Fruit fly (Drosophila melanogaster) whole organism, adult: Measurements from ENCODE around the gene CG10338.

ENCODE experiments used
- CG11617 ChIP-seq: fragments of 200-800 bp; sonication (Bioruptor generic); optimal IDR thresholded peaks from 2 replicates; lab custom pipeline; 2017; ENCODE audit warnings: mild to moderate bottlenecking, missing biosample characterization, missing genetic modification reagents, missing genetic modification characterization
- CG12768 ChIP-seq: fragments of 200-800 bp; sonication (Bioruptor generic); optimal IDR thresholded peaks from 2 replicates; lab custom pipeline; 2017; ENCODE audit warnings: missing biosample characterization, missing genetic modification characterization, mild to moderate bottlenecking, moderate library complexity, missing genetic modification reagents
- CG14711 ChIP-seq: fragments of 200-800 bp; sonication (Bioruptor generic); optimal IDR thresholded peaks from 2 replicates; lab custom pipeline; 2018; ENCODE audit warnings: missing biosample characterization, mild to moderate bottlenecking, missing genetic modification characterization, moderate library complexity
- CG1620 ChIP-seq: fragments of 200-800 bp; sonication (Bioruptor generic); optimal IDR thresholded peaks from 2 replicates; lab custom pipeline; 2016; ENCODE audit warnings: missing biosample characterization, missing genetic modification characterization
- CG33017 ChIP-seq: fragments of 200-800 bp; sonication (Bioruptor generic); optimal IDR thresholded peaks from 2 replicates; lab custom pipeline; 2018; ENCODE audit warnings: missing biosample characterization, mild to moderate bottlenecking, missing genetic modification characterization, moderate library complexity
- CG5204 ChIP-seq: fragments of 200-800 bp; sonication (Bioruptor generic); optimal IDR thresholded peaks from 2 replicates; lab custom pipeline; 2016; ENCODE audit warnings: missing biosample characterization, missing genetic modification characterization
- CG7101 ChIP-seq: fragments of 200-800 bp; sonication (Bioruptor generic); optimal IDR thresholded peaks from 2 replicates; lab custom pipeline; 2018; ENCODE audit warnings: missing biosample characterization, mild to moderate bottlenecking, missing genetic modification characterization, moderate library complexity
- Clk ChIP-seq: fragments of 200-800 bp; sonication (Bioruptor generic); optimal IDR thresholded peaks from 2 replicates; lab custom pipeline; 2017; ENCODE audit warnings: missing biosample characterization, missing genetic modification characterization
- Hr96 ChIP-seq: fragments of 200-800 bp; sonication (Bioruptor generic); optimal IDR thresholded peaks from 2 replicates; lab custom pipeline; 2016; ENCODE audit warnings: missing biosample characterization, missing genetic modification characterization
- cic ChIP-seq: fragments of 200-800 bp; sonication (Bioruptor generic); optimal IDR thresholded peaks from 2 replicates; lab custom pipeline; 2017; ENCODE audit warnings: missing biosample characterization, mild to moderate bottlenecking, missing genetic modification characterization, moderate library complexity
- cnc ChIP-seq, 2 experiments: fragments of >200 bp; optimal IDR thresholded peaks; 2 replicates each; lab custom pipeline; 2017
- kay ChIP-seq: fragments of 200-800 bp; sonication (Bioruptor generic); peaks from one replicate; lab custom pipeline; 2016; ENCODE audit warnings: missing biosample characterization, missing genetic modification characterization, borderline replicate concordance
- ovo ChIP-seq: fragments of 200-800 bp; sonication (Bioruptor generic); optimal IDR thresholded peaks from 2 replicates; lab custom pipeline; 2016; ENCODE audit warnings: missing biosample characterization, missing genetic modification characterization
- pad ChIP-seq: fragments of 200-800 bp; sonication (Bioruptor generic); optimal IDR thresholded peaks from 3 replicates; lab custom pipeline; 2017; ENCODE audit warnings: missing biosample characterization, missing genetic modification characterization, mild to moderate bottlenecking, moderate library complexity, missing genetic modification reagents

DNA sequence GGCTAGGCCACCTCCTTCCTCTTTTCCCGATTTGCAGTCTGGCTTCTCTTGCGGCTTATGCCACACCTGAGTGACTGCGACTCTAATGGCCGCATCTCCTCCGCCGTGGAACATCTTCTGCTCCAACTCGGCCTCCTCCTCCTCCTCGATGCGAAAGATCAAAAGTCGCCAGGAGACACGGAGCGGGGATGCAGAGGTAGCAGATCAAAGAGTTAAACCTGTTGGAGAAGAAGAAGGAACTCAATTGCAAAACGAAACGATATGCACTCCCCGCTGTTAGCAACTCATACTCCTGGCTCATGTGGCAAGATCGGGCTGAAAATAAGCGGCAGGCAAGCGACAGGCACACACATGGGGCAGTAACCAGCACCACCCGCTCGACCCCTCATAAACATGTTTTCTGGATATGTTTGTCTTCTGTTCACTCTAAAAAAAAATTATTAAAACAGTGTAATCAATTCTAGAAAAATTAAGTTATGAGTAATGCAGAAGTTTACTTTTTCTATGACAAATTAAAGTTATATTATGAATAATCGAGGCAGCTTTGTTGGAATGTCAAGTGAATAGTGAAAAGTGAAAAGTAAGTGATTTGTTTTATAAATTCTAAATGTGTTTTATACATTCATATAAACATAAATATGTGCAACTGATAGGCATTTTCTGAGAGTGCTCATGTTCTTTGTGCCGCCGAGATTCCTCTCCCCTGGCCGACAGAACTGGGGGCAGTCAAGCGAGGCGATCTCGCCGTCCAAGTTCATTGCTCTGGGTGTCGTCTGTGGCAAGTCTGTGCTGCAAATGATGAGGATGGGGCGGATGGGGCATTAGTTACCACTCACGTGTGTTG is 30.5 kb upstream of the CG10338 start:
- TF ChIP-seq CG11617 (GFP tag; lab: Kevin White, UChicago) = no peak
- TF ChIP-seq CG1620 (GFP tag; lab: Kevin White, UChicago) = no peak
- TF ChIP-seq cic = no peak
- no peak for TF ChIP-seq CG12768 (GFP tag; lab: Kevin White, UChicago)
- no peak for TF ChIP-seq Hr96 (GFP tag; lab: Kevin White, UChicago)
- no peak for TF ChIP-seq pad
- TF ChIP-seq kay (GFP tag; lab: Kevin White, UChicago) = no peak
- TF ChIP-seq CG14711 (tag; lab: Kevin White, UChicago) = no peak
- TF ChIP-seq CG5204 (GFP tag; lab: Kevin White, UChicago) = no peak
- no peak for TF ChIP-seq CG7101 (tag; lab: Kevin White, UChicago)
- TF ChIP-seq CG33017 (tag; lab: Kevin White, UChicago) = no peak
- no peak for TF ChIP-seq Clk (GFP tag; lab: Kevin White, UChicago)
- TF ChIP-seq ovo (GFP tag; lab: Kevin White, UChicago) = no peak
- no peak for TF ChIP-seq cnc (optimal IDR thresholded peaks at IDR 0.05; lab: Kevin White, UChicago)
